Worm (Caenorhabditis elegans) whole organism, L2 larva: ENCODE data around the gene mlc-1.

ENCODE experiments used
- C34F6.9 ChIP-seq: fragments of 150-350 bp; optimal IDR thresholded peaks from 2 replicates; lab custom pipeline; 2014; ENCODE audit warnings: missing biosample characterization, missing genetic modification characterization
- F13H6.1 ChIP-seq: sonication (generic microtip); optimal IDR thresholded peaks from 2 replicates; lab custom pipeline; 2016; ENCODE audit warnings: missing genetic modification characterization, missing compliant biosample characterization
- R02D3.7 ChIP-seq: fragments of 150-350 bp; optimal IDR thresholded peaks from 2 replicates; lab custom pipeline; 2014; ENCODE audit warnings: missing biosample characterization, missing genetic modification characterization
- Y55F3AM.14 ChIP-seq: fragments of 200-800 bp; sonication (Bioruptor generic); optimal IDR thresholded peaks from 2 replicates; lab custom pipeline; 2018; ENCODE audit warnings: mild to moderate bottlenecking, missing genetic modification characterization, missing compliant biosample characterization
- ZK546.5 ChIP-seq: sonication (generic microtip); optimal IDR thresholded peaks from 2 replicates; lab custom pipeline; 2017; ENCODE audit warnings: missing biosample characterization, missing genetic modification characterization
- alr-1 ChIP-seq: fragments of 150-350 bp; optimal IDR thresholded peaks from 2 replicates; lab custom pipeline; 2014; ENCODE audit warnings: missing biosample characterization, missing genetic modification characterization
- aly-2 ChIP-seq: fragments of 150-350 bp; optimal IDR thresholded peaks from 2 replicates; lab custom pipeline; 2014; ENCODE audit warnings: missing biosample characterization, missing genetic modification characterization
- ama-1 ChIP-seq: fragments of 150-350 bp; optimal IDR thresholded peaks from 2 replicates; lab custom pipeline; 2018; ENCODE audit warnings: inconsistent platforms
- blmp-1 ChIP-seq: sonication (generic microtip); optimal IDR thresholded peaks from 2 replicates; lab custom pipeline; 2017; ENCODE audit warnings: missing genetic modification characterization, mild to moderate bottlenecking, missing compliant biosample characterization, antibody characterized with exemption, moderate library complexity; ENCODE audit not compliant: insufficient read depth
- ceh-16 ChIP-seq: fragments of 150-350 bp; optimal IDR thresholded peaks from 2 replicates; lab custom pipeline; 2014; ENCODE audit warnings: missing biosample characterization, missing genetic modification characterization
- ceh-82 ChIP-seq: fragments of 150-350 bp; optimal IDR thresholded peaks from 2 replicates; lab custom pipeline; 2014; ENCODE audit warnings: missing biosample characterization, missing genetic modification characterization
- crh-2 ChIP-seq: sonication (generic microtip); optimal IDR thresholded peaks from 2 replicates; lab custom pipeline; 2017; ENCODE audit warnings: missing biosample characterization, missing genetic modification characterization
- dmd-4 ChIP-seq: sonication (generic microtip); optimal IDR thresholded peaks from 2 replicates; lab custom pipeline; 2017; ENCODE audit warnings: missing biosample characterization, missing genetic modification characterization
- egl-27 ChIP-seq: sonication (generic microtip); optimal IDR thresholded peaks from 3 replicates; lab custom pipeline; 2017; ENCODE audit warnings: missing biosample characterization, missing genetic modification reagents, missing genetic modification characterization
- elt-1 ChIP-seq: fragments of 150-350 bp; optimal IDR thresholded peaks from 2 replicates; lab custom pipeline; 2014; ENCODE audit warnings: missing biosample characterization, missing genetic modification characterization
- elt-3 ChIP-seq: sonication (generic microtip); optimal IDR thresholded peaks from 2 replicates; lab custom pipeline; 2017; ENCODE audit warnings: missing biosample characterization, missing genetic modification characterization
- fos-1 ChIP-seq: fragments of 150-350 bp; optimal IDR thresholded peaks from 2 replicates; lab custom pipeline; 2014; ENCODE audit warnings: missing biosample characterization, missing genetic modification characterization
- gmeb-1 ChIP-seq: fragments of 150-350 bp; optimal IDR thresholded peaks from 2 replicates; lab custom pipeline; 2014; ENCODE audit warnings: missing biosample characterization, missing genetic modification characterization
- lin-11 ChIP-seq: fragments of 150-350 bp; sonication (generic microtip); optimal IDR thresholded peaks from 2 replicates; lab custom pipeline; 2014; ENCODE audit warnings: missing biosample characterization, missing genetic modification characterization, inconsistent platforms, mixed read lengths
- lin-13 ChIP-seq: fragments of 150-350 bp; optimal IDR thresholded peaks from 2 replicates; lab custom pipeline; 2014; ENCODE audit warnings: missing biosample characterization, missing genetic modification reagents, missing genetic modification characterization
- lin-39 ChIP-seq: fragments of 150-350 bp; optimal IDR thresholded peaks from 2 replicates; lab custom pipeline; 2014; ENCODE audit warnings: missing biosample characterization, missing genetic modification reagents, missing genetic modification characterization
- lsy-2 ChIP-seq, 2 experiments: fragments of 150-350 bp in 1 of 2; sonication (generic microtip) in 1 of 2; optimal IDR thresholded peaks; 2 replicates each; lab custom pipeline; 2014 to 2017; ENCODE audit warnings: missing biosample characterization in 2 of 2, missing genetic modification characterization in 2 of 2
- mab-5 ChIP-seq: fragments of 150-350 bp; optimal IDR thresholded peaks from 2 replicates; lab custom pipeline; 2014; ENCODE audit warnings: missing biosample characterization, missing genetic modification characterization
- mbf-1 ChIP-seq: sonication (generic microtip); optimal IDR thresholded peaks from 2 replicates; lab custom pipeline; 2017; ENCODE audit warnings: missing biosample characterization, missing genetic modification characterization
- mdl-1 ChIP-seq, 2 experiments: fragments of 150-350 bp in 1 of 2; sonication (generic microtip) in 1 of 2; optimal IDR thresholded peaks; 2 replicates each; lab custom pipeline; 2017; ENCODE audit warnings: missing biosample characterization in 2 of 2, missing genetic modification characterization in 2 of 2
- nhr-10 ChIP-seq: sonication (generic microtip); optimal IDR thresholded peaks from 2 replicates; lab custom pipeline; 2017; ENCODE audit warnings: missing biosample characterization, missing genetic modification characterization
- nhr-11 ChIP-seq: fragments of 150-350 bp; optimal IDR thresholded peaks from 2 replicates; lab custom pipeline; 2014; ENCODE audit warnings: missing biosample characterization, missing genetic modification characterization
- nhr-12 ChIP-seq: fragments of 150-350 bp; optimal IDR thresholded peaks from 2 replicates; lab custom pipeline; 2014; ENCODE audit warnings: missing biosample characterization, missing genetic modification characterization
- nhr-129 ChIP-seq: fragments of 150-350 bp; optimal IDR thresholded peaks from 2 replicates; lab custom pipeline; 2014; ENCODE audit warnings: missing biosample characterization, missing genetic modification characterization
- nhr-21 ChIP-seq: fragments of 150-350 bp; optimal IDR thresholded peaks from 2 replicates; lab custom pipeline; 2014; ENCODE audit warnings: missing biosample characterization, missing genetic modification characterization
- nhr-23 ChIP-seq: fragments of 150-350 bp; optimal IDR thresholded peaks from 2 replicates; lab custom pipeline; 2014; ENCODE audit warnings: missing biosample characterization, missing genetic modification reagents, missing genetic modification characterization
- nhr-237 ChIP-seq: fragments of 150-350 bp; optimal IDR thresholded peaks from 2 replicates; lab custom pipeline; 2014; ENCODE audit warnings: missing biosample characterization, missing genetic modification characterization
- nhr-25 ChIP-seq: fragments of 150-350 bp; sonication (generic microtip); optimal IDR thresholded peaks from 3 replicates; lab custom pipeline; 2014; ENCODE audit warnings: missing biosample characterization, missing genetic modification characterization
- nhr-6 ChIP-seq: fragments of 150-350 bp; optimal IDR thresholded peaks from 2 replicates; lab custom pipeline; 2014; ENCODE audit warnings: missing biosample characterization, missing genetic modification characterization
- nhr-77 ChIP-seq: fragments of 150-350 bp; optimal IDR thresholded peaks from 2 replicates; lab custom pipeline; 2014; ENCODE audit warnings: missing biosample characterization, missing genetic modification characterization
- peb-1 ChIP-seq: fragments of 150-350 bp; optimal IDR thresholded peaks from 2 replicates; lab custom pipeline; 2014; ENCODE audit warnings: missing biosample characterization, missing genetic modification characterization
- sem-4 ChIP-seq: fragments of 150-350 bp; optimal IDR thresholded peaks from 2 replicates; lab custom pipeline; 2014; ENCODE audit warnings: missing biosample characterization, missing genetic modification reagents, missing genetic modification characterization
- skn-1 ChIP-seq: sonication (generic microtip); optimal IDR thresholded peaks from 2 replicates; lab custom pipeline; 2017; ENCODE audit warnings: missing biosample characterization, missing genetic modification characterization
- sma-3 ChIP-seq: sonication (generic microtip); optimal IDR thresholded peaks from 2 replicates; lab custom pipeline; 2016; ENCODE audit warnings: missing genetic modification reagents, missing genetic modification characterization, missing compliant biosample characterization
- sma-9 ChIP-seq, 2 experiments: fragments of 150-350 bp in 1 of 2; sonication (generic microtip) in 1 of 2; optimal IDR thresholded peaks; 2 replicates each; lab custom pipeline; 2014 to 2016; ENCODE audit warnings: missing genetic modification characterization in 2 of 2, mild to moderate bottlenecking in 1 of 2, missing biosample characterization in 1 of 2, missing compliant biosample characterization in 1 of 2, missing genetic modification reagents in 1 of 2, moderate library complexity in 1 of 2
- snpc-4 ChIP-seq: fragments of 150-350 bp; optimal IDR thresholded peaks from 2 replicates; lab custom pipeline; 2014; ENCODE audit warnings: missing biosample characterization, missing genetic modification characterization
- unc-39 ChIP-seq: fragments of 150-350 bp; optimal IDR thresholded peaks from 2 replicates; lab custom pipeline; 2014; ENCODE audit warnings: missing biosample characterization, missing genetic modification characterization
- unc-55 ChIP-seq: fragments of 150-350 bp; sonication (generic microtip); optimal IDR thresholded peaks from 3 replicates; lab custom pipeline; 2014; ENCODE audit warnings: missing biosample characterization, missing genetic modification reagents, missing genetic modification characterization
- unc-62 ChIP-seq: fragments of 150-350 bp; optimal IDR thresholded peaks from 2 replicates; lab custom pipeline; 2014; ENCODE audit warnings: missing biosample characterization, missing genetic modification reagents, missing genetic modification characterization
- zag-1 ChIP-seq: fragments of 150-350 bp; optimal IDR thresholded peaks from 2 replicates; lab custom pipeline; 2014; ENCODE audit warnings: missing biosample characterization, missing genetic modification characterization
- ztf-1 ChIP-seq: fragments of 200-800 bp; sonication (Bioruptor generic); conservative IDR thresholded peaks from 2 replicates; pipeline ENCODE4 v1.3.6; 2022; ENCODE audit warnings: missing genetic modification characterization, missing compliant biosample characterization
- ztf-11 ChIP-seq: sonication (generic microtip); optimal IDR thresholded peaks from 2 replicates; lab custom pipeline; 2017; ENCODE audit warnings: missing biosample characterization, missing genetic modification characterization
- ztf-4 ChIP-seq: fragments of 150-350 bp; optimal IDR thresholded peaks from 2 replicates; lab custom pipeline; 2014; ENCODE audit warnings: missing biosample characterization, missing genetic modification characterization

mlc-1 gene

ce11 chrX:17426712-17427111 is 32.3 kb upstream of the mlc-1 start:
- TF ChIP-seq sma-3 (GFP tag; lab: Kevin White, UChicago) (peak; percentile 10), unc-39 (tag; lab: Kevin White, UChicago) (no peak)

ce11 chrX:17427778-17428177 is 31.2 kb upstream of the mlc-1 start:
- no peak for TF ChIP-seq unc-62 (GFP tag; lab: Kevin White, UChicago)
- TF ChIP-seq blmp-1 (tag; lab: Kevin White, UChicago) = peak; percentile 12
- no peak for TF ChIP-seq egl-27 (tag; lab: Kevin White, UChicago)
- TF ChIP-seq nhr-10 (tag; lab: Kevin White, UChicago) = no peak
- no peak for TF ChIP-seq lin-11 (tag; lab: Kevin White, UChicago)
- TF ChIP-seq snpc-4 (tag; lab: Kevin White, UChicago) = no peak
- TF ChIP-seq nhr-21 (tag; lab: Kevin White, UChicago) = peak; percentile 54
- peak; percentile 7 for TF ChIP-seq fos-1 (tag; lab: Kevin White, UChicago)
- TF ChIP-seq nhr-129 = peak; percentile 30
- no peak for TF ChIP-seq mbf-1 (tag; lab: Kevin White, UChicago)
- TF ChIP-seq F13H6.1 (tag; lab: Kevin White, UChicago) = no peak
- TF ChIP-seq nhr-237 (tag; lab: Kevin White, UChicago) = no peak
- TF ChIP-seq elt-1 (tag; lab: Kevin White, UChicago) = peak; percentile 80
- TF ChIP-seq C34F6.9 = no peak
- peak; percentile 5 for TF ChIP-seq crh-2 (tag; lab: Kevin White, UChicago)
- no peak for TF ChIP-seq nhr-12 (tag; lab: Kevin White, UChicago)
- no peak for TF ChIP-seq ama-1 (lab: Kevin White, UChicago)
- TF ChIP-seq lsy-2 (tag; optimal IDR thresholded peaks at IDR 0.05; lab: Kevin White, UChicago) = peak in 1 of 2 experiments; percentile 85
- TF ChIP-seq alr-1 (tag; lab: Kevin White, UChicago) = no peak
- TF ChIP-seq lin-13 = no peak
- TF ChIP-seq ceh-82 (tag; lab: Kevin White, UChicago) = no peak
- no peak for TF ChIP-seq skn-1 (tag; lab: Kevin White, UChicago)
- no peak for TF ChIP-seq elt-3 (tag; lab: Kevin White, UChicago)
- TF ChIP-seq dmd-4 (tag; lab: Kevin White, UChicago) = no peak
- TF ChIP-seq nhr-23 (tag; lab: Kevin White, UChicago) = no peak
- TF ChIP-seq sma-3 (GFP tag; lab: Kevin White, UChicago) = peak; percentile 66
- no peak for TF ChIP-seq zag-1 (tag; lab: Kevin White, UChicago)
- no peak for TF ChIP-seq R02D3.7 (tag; lab: Kevin White, UChicago)
- no peak for TF ChIP-seq nhr-11
- no peak for TF ChIP-seq Y55F3AM.14 (GFP tag; lab: Kevin White, UChicago)
- no peak for TF ChIP-seq peb-1 (tag; lab: Kevin White, UChicago)
- no peak for TF ChIP-seq ztf-1 (GFP tag; lab: Robert Waterston, UW)
- TF ChIP-seq mdl-1 (tag; optimal IDR thresholded peaks at IDR 0.05; lab: Kevin White, UChicago) = no peak
- no peak for TF ChIP-seq unc-39 (tag; lab: Kevin White, UChicago)
- TF ChIP-seq sma-9 (GFP tag; optimal IDR thresholded peaks at IDR 0.05; lab: Kevin White, UChicago) = peak; percentile 77
- TF ChIP-seq sma-9 (tag; optimal IDR thresholded peaks at IDR 0.05; lab: Kevin White, UChicago) = no peak
- TF ChIP-seq ZK546.5 (tag; lab: Kevin White, UChicago) = no peak
- no peak for TF ChIP-seq ztf-4 (tag; lab: Kevin White, UChicago)
- TF ChIP-seq nhr-6 (tag; lab: Kevin White, UChicago) = peak; percentile 41
- no peak for TF ChIP-seq unc-55 (GFP tag; lab: Kevin White, UChicago)
- TF ChIP-seq gmeb-1 (tag; lab: Kevin White, UChicago) = peak; percentile 19
- peak; percentile 47 for TF ChIP-seq nhr-25 (tag; lab: Kevin White, UChicago)
- TF ChIP-seq lin-39 (tag; lab: Kevin White, UChicago) = no peak
- peak; percentile 18 for TF ChIP-seq sem-4
- TF ChIP-seq aly-2 (tag; lab: Kevin White, UChicago) = no peak
- peak; percentile 78 for TF ChIP-seq ceh-16
- no peak for TF ChIP-seq nhr-77
- TF ChIP-seq mab-5 (tag; lab: Kevin White, UChicago) = no peak
- no peak for TF ChIP-seq ztf-11 (tag; lab: Kevin White, UChicago)
